Fruit fly (Drosophila melanogaster): ENCODE data around the gene enc.

dm6 chr3L:3783436-3783835, 35.0 kb upstream of the enc start:
- TF ChIP-seq psq (optimal IDR thresholded peaks at IDR 0.05) = no peak
- TF ChIP-seq EcR (GFP tag; optimal IDR thresholded peaks at IDR 0.05) = no peak
- TF ChIP-seq Dll (optimal IDR thresholded peaks at IDR 0.05) = no peak
